Worm (Caenorhabditis elegans) whole organism, mixed stage, embryonic: Measurements from ENCODE around the gene eri-5.

Source experiments
- bed-3 ChIP-seq: fragments of 200-800 bp; sonication (Bioruptor generic); optimal IDR thresholded peaks from 3 replicates; lab custom pipeline; 2018; ENCODE audit warnings: mild to moderate bottlenecking, missing genetic modification characterization, moderate library complexity, missing compliant biosample characterization
- ceh-39 ChIP-seq: fragments of 150-350 bp; optimal IDR thresholded peaks from 2 replicates; lab custom pipeline; 2014; ENCODE audit warnings: missing biosample characterization, missing genetic modification characterization
- ceh-43 ChIP-seq: fragments of 200-800 bp; sonication (Bioruptor generic); optimal IDR thresholded peaks from 2 replicates; lab custom pipeline; 2018; ENCODE audit warnings: mild to moderate bottlenecking, missing genetic modification characterization, moderate library complexity, missing compliant biosample characterization
- ceh-83 ChIP-seq: fragments of 200-800 bp; sonication (Bioruptor generic); optimal IDR thresholded peaks from 2 replicates; lab custom pipeline; 2018; ENCODE audit warnings: mild to moderate bottlenecking, missing genetic modification characterization, missing compliant biosample characterization
- ces-1 ChIP-seq: fragments of 150-350 bp; optimal IDR thresholded peaks from 2 replicates; lab custom pipeline; 2014; ENCODE audit warnings: missing biosample characterization, missing genetic modification reagents, missing genetic modification characterization
- cnd-1 ChIP-seq: fragments of 200-800 bp; sonication (Bioruptor generic); optimal IDR thresholded peaks from 2 replicates; lab custom pipeline; 2018; ENCODE audit warnings: mild to moderate bottlenecking, missing genetic modification characterization, missing compliant biosample characterization
- drap-1 ChIP-seq: fragments of 200-800 bp; sonication (Bioruptor generic); optimal IDR thresholded peaks from 3 replicates; lab custom pipeline; 2018; ENCODE audit warnings: mild to moderate bottlenecking, missing genetic modification characterization, missing compliant biosample characterization
- elt-3 ChIP-seq: fragments of 150-350 bp; optimal IDR thresholded peaks from 2 replicates; lab custom pipeline; 2014; ENCODE audit warnings: missing biosample characterization, missing genetic modification characterization
- flh-1 ChIP-seq: fragments of 200-800 bp; sonication (Bioruptor generic); optimal IDR thresholded peaks from 2 replicates; lab custom pipeline; 2018; ENCODE audit warnings: mild to moderate bottlenecking, missing genetic modification characterization, moderate library complexity, missing compliant biosample characterization
- ham-2 ChIP-seq: fragments of 200-800 bp; sonication (Bioruptor generic); optimal IDR thresholded peaks from 2 replicates; lab custom pipeline; 2018; ENCODE audit warnings: mild to moderate bottlenecking, missing genetic modification characterization, missing compliant biosample characterization
- hlh-1 ChIP-seq: fragments of 150-350 bp; optimal IDR thresholded peaks from 2 replicates; lab custom pipeline; 2014; ENCODE audit warnings: missing biosample characterization, missing genetic modification reagents, missing genetic modification characterization
- lin-13 ChIP-seq: fragments of 150-350 bp; optimal IDR thresholded peaks from 2 replicates; lab custom pipeline; 2014; ENCODE audit warnings: missing biosample characterization, missing genetic modification characterization
- lin-32 ChIP-seq: fragments of 200-800 bp; sonication (Bioruptor generic); optimal IDR thresholded peaks from 2 replicates; lab custom pipeline; 2018; ENCODE audit warnings: mild to moderate bottlenecking, missing genetic modification characterization, missing compliant biosample characterization
- lsy-2 ChIP-seq: fragments of 150-350 bp; optimal IDR thresholded peaks from 2 replicates; lab custom pipeline; 2014; ENCODE audit warnings: missing biosample characterization, missing genetic modification characterization
- mab-5 ChIP-seq: fragments of 150-350 bp; optimal IDR thresholded peaks from 2 replicates; lab custom pipeline; 2014; ENCODE audit warnings: missing biosample characterization, missing genetic modification characterization
- nhr-2 ChIP-seq: fragments of 150-350 bp; optimal IDR thresholded peaks from 2 replicates; lab custom pipeline; 2014; ENCODE audit warnings: missing biosample characterization, missing genetic modification characterization
- nhr-237 ChIP-seq: fragments of 150-350 bp; optimal IDR thresholded peaks from 2 replicates; lab custom pipeline; 2014; ENCODE audit warnings: missing biosample characterization, missing genetic modification characterization
- nhr-28 ChIP-seq: fragments of 150-350 bp; optimal IDR thresholded peaks from 2 replicates; lab custom pipeline; 2014; ENCODE audit warnings: missing biosample characterization, missing genetic modification characterization
- nhr-76 ChIP-seq: sonication (generic microtip); optimal IDR thresholded peaks from 2 replicates; lab custom pipeline; 2017; ENCODE audit warnings: missing biosample characterization, missing genetic modification characterization
- pha-4 ChIP-seq: fragments of 150-350 bp; optimal IDR thresholded peaks from 2 replicates; lab custom pipeline; 2018; ENCODE audit warnings: missing biosample characterization, missing genetic modification reagents, missing genetic modification characterization
- sem-2 ChIP-seq: fragments of 200-800 bp; sonication (Bioruptor generic); optimal IDR thresholded peaks from 2 replicates; lab custom pipeline; 2018; ENCODE audit warnings: mild to moderate bottlenecking, missing genetic modification characterization, missing compliant biosample characterization
- sptf-1 ChIP-seq: sonication (generic microtip); optimal IDR thresholded peaks from 2 replicates; lab custom pipeline; 2017; ENCODE audit warnings: mild to moderate bottlenecking, missing genetic modification characterization, moderate library complexity, missing compliant biosample characterization
- unc-62 ChIP-seq: fragments of 150-350 bp; optimal IDR thresholded peaks from 2 replicates; lab custom pipeline; 2014; ENCODE audit warnings: missing biosample characterization, missing genetic modification reagents, missing genetic modification characterization
- zip-8 ChIP-seq: fragments of 150-350 bp; optimal IDR thresholded peaks from 2 replicates; lab custom pipeline; 2014; ENCODE audit warnings: missing biosample characterization, missing genetic modification characterization
- ztf-11 ChIP-seq: fragments of 150-350 bp; optimal IDR thresholded peaks from 2 replicates; lab custom pipeline; 2014; ENCODE audit warnings: missing biosample characterization, missing genetic modification characterization

Gene eri-5

ce11 chrIV:2412370-2412962 lies 21.8 kb downstream of the eri-5 start, which contains the start of gene Y38F2AR.12:
Gene Y38F2AR.12, minus strand, starts transcription at chrIV:2412420.
- TF ChIP-seq sptf-1 (tag; lab: Kevin White, UChicago) (no peak), ceh-43 (no peak), pha-4 (tag; lab: Kevin White, UChicago) (no peak), nhr-76 (tag; lab: Kevin White, UChicago) (no peak), sem-2 (GFP tag; lab: Kevin White, UChicago) (no peak), ces-1 (GFP tag; lab: Kevin White, UChicago) (no peak), ceh-83 (GFP tag; lab: Kevin White, UChicago) (no peak), ham-2 (GFP tag; lab: Kevin White, UChicago) (no peak), nhr-2 (tag; lab: Kevin White, UChicago) (no peak), ceh-39 (tag; lab: Kevin White, UChicago) (no peak), lin-13 (tag; lab: Kevin White, UChicago) (no peak), zip-8 (no peak), ztf-11 (tag; lab: Kevin White, UChicago) (no peak), nhr-28 (tag; lab: Kevin White, UChicago) (no peak), drap-1 (GFP tag; lab: Kevin White, UChicago) (no peak), cnd-1 (tag; lab: Kevin White, UChicago) (no peak)

- TF ChIP-seq lsy-2 (no peak), lin-13 (tag; lab: Kevin White, UChicago) (no peak), sem-2 (GFP tag; lab: Kevin White, UChicago) (no peak), nhr-28 (tag; lab: Kevin White, UChicago) (no peak), mab-5 (tag; lab: Kevin White, UChicago) (no peak), elt-3 (no peak), zip-8 (no peak), nhr-2 (tag; lab: Kevin White, UChicago) (no peak), bed-3 (GFP tag; lab: Kevin White, UChicago) (no peak), hlh-1 (tag; lab: Kevin White, UChicago) (no peak), lin-32 (GFP tag; lab: Kevin White, UChicago) (no peak), nhr-76 (tag; lab: Kevin White, UChicago) (no peak), ceh-43 (no peak)
- TF ChIP-seq, all 35 proteins: peak for 0
Measured at ce11 chrIV:2416738-2417137, 26.1 kb downstream of the eri-5 start.

- TF ChIP-seq flh-1 = no peak
- no peak for TF ChIP-seq hlh-1 (tag; lab: Kevin White, UChicago)
- TF ChIP-seq, all 35 proteins: peak for 0
Measured at ce11 chrIV:2432693-2433092, 42.1 kb downstream of the eri-5 start, which contains the start of gene C45G7.4. Gene C45G7.4, plus strand, starts transcription at chrIV:2432993.

- TF ChIP-seq bed-3 (GFP tag; lab: Kevin White, UChicago) (no peak), ces-1 (GFP tag; lab: Kevin White, UChicago) (no peak), flh-1 (no peak), ceh-43 (no peak), unc-62 (GFP tag; lab: Kevin White, UChicago) (no peak), nhr-237 (tag; lab: Kevin White, UChicago) (no peak)
Measured at ce11 chrIV:2434366-2434765, 43.7 kb downstream of the eri-5 start.
